Worm (Caenorhabditis elegans): ENCODE data around the gene Y119D3B.12.

The Y119D3B.12 gene

ce11 chrIII:1210638-1211037 is 8.3 kb downstream of the Y119D3B.12 start:
- TF ChIP-seq elt-1 (tag; optimal IDR thresholded peaks at IDR 0.05; ENCODE audit: borderline replicate concordance, insufficient read depth) (no peak), unc-62 (GFP tag; optimal IDR thresholded peaks at IDR 0.05) (no peak), pha-4 (tag; optimal IDR thresholded peaks at IDR 0.05) (no peak), zip-8 (tag; optimal IDR thresholded peaks at IDR 0.05) (no peak), drap-1 (GFP tag; optimal IDR thresholded peaks at IDR 0.05) (no peak), nhr-2 (tag; optimal IDR thresholded peaks at IDR 0.05) (no peak), ceh-83 (GFP tag; optimal IDR thresholded peaks at IDR 0.05) (no peak), mab-5 (tag; optimal IDR thresholded peaks at IDR 0.05) (no peak), M03D4.4 (tag; optimal IDR thresholded peaks at IDR 0.05) (no peak), snpc-4 (tag; optimal IDR thresholded peaks at IDR 0.05) (no peak), lsy-2 (tag; optimal IDR thresholded peaks at IDR 0.05) (no peak), ces-1 (GFP tag; optimal IDR thresholded peaks at IDR 0.05) (no peak), nhr-76 (tag; optimal IDR thresholded peaks at IDR 0.05) (no peak), elt-3 (tag; optimal IDR thresholded peaks at IDR 0.05) (no peak), ceh-39 (tag; optimal IDR thresholded peaks at IDR 0.05) (no peak)

ce11 chrIII:1214121-1214673 is 11.9 kb downstream of the Y119D3B.12 start:
- TF ChIP-seq blmp-1 (tag; optimal IDR thresholded peaks at IDR 0.05) (no peak), hlh-1 (tag; optimal IDR thresholded peaks at IDR 0.05) (no peak), ces-1 (GFP tag; optimal IDR thresholded peaks at IDR 0.05) (no peak), ham-2 (GFP tag; optimal IDR thresholded peaks at IDR 0.05) (no peak), mab-5 (tag; optimal IDR thresholded peaks at IDR 0.05) (no peak), lin-32 (GFP tag; optimal IDR thresholded peaks at IDR 0.05) (no peak), sem-2 (GFP tag; optimal IDR thresholded peaks at IDR 0.05) (no peak), flh-1 (GFP tag; optimal IDR thresholded peaks at IDR 0.05) (no peak), ceh-83 (GFP tag; optimal IDR thresholded peaks at IDR 0.05) (no peak), lsy-2 (tag; optimal IDR thresholded peaks at IDR 0.05) (no peak), ceh-39 (tag; optimal IDR thresholded peaks at IDR 0.05) (no peak), pha-4 (tag; optimal IDR thresholded peaks at IDR 0.05) (no peak), nhr-2 (tag; optimal IDR thresholded peaks at IDR 0.05) (no peak), elt-3 (tag; optimal IDR thresholded peaks at IDR 0.05) (no peak), zip-8 (tag; optimal IDR thresholded peaks at IDR 0.05) (no peak), ceh-43 (GFP tag; optimal IDR thresholded peaks at IDR 0.05) (no peak), snpc-4 (tag; optimal IDR thresholded peaks at IDR 0.05) (no peak)

- TF ChIP-seq flh-1 (GFP tag; optimal IDR thresholded peaks at IDR 0.05) (no peak), drap-1 (GFP tag; optimal IDR thresholded peaks at IDR 0.05) (no peak), mep-1 (tag; optimal IDR thresholded peaks at IDR 0.05) (no peak), ztf-11 (tag; optimal IDR thresholded peaks at IDR 0.05) (no peak), nhr-237 (tag; optimal IDR thresholded peaks at IDR 0.05) (no peak), unc-62 (GFP tag; optimal IDR thresholded peaks at IDR 0.05) (no peak), nhr-12 (tag; optimal IDR thresholded peaks at IDR 0.05) (no peak), mab-5 (tag; optimal IDR thresholded peaks at IDR 0.05) (no peak), hlh-1 (tag; optimal IDR thresholded peaks at IDR 0.05) (no peak), lsy-2 (tag; optimal IDR thresholded peaks at IDR 0.05) (no peak), elt-1 (tag; optimal IDR thresholded peaks at IDR 0.05; ENCODE audit: borderline replicate concordance, insufficient read depth) (no peak), unc-39 (tag; optimal IDR thresholded peaks at IDR 0.05) (no peak), sptf-1 (tag; optimal IDR thresholded peaks at IDR 0.05) (no peak), pha-4 (tag; optimal IDR thresholded peaks at IDR 0.05) (no peak), lin-13 (tag; optimal IDR thresholded peaks at IDR 0.05) (no peak), ceh-39 (tag; optimal IDR thresholded peaks at IDR 0.05) (no peak), lin-32 (GFP tag; optimal IDR thresholded peaks at IDR 0.05) (no peak), tbx-8 (GFP tag; optimal IDR thresholded peaks at IDR 0.05) (no peak)
These were observed 12.3 kb downstream of the Y119D3B.12 start, which contains the start of gene Y119D3B.21 for ce11 chrIII:1214680-1215079. Gene Y119D3B.21, plus strand, starts transcription at chrIII:1215000.

- TF ChIP-seq tbx-8 (GFP tag; optimal IDR thresholded peaks at IDR 0.05) (no peak), sem-2 (GFP tag; optimal IDR thresholded peaks at IDR 0.05) (no peak), sptf-1 (tag; optimal IDR thresholded peaks at IDR 0.05) (no peak), blmp-1 (tag; optimal IDR thresholded peaks at IDR 0.05) (no peak), mep-1 (tag; optimal IDR thresholded peaks at IDR 0.05) (no peak), lsy-2 (tag; optimal IDR thresholded peaks at IDR 0.05) (no peak), hlh-1 (tag; optimal IDR thresholded peaks at IDR 0.05) (no peak), ces-1 (GFP tag; optimal IDR thresholded peaks at IDR 0.05) (no peak), flh-1 (GFP tag; optimal IDR thresholded peaks at IDR 0.05) (no peak), ceh-83 (GFP tag; optimal IDR thresholded peaks at IDR 0.05) (no peak), nhr-28 (tag; optimal IDR thresholded peaks at IDR 0.05) (no peak), nhr-76 (tag; optimal IDR thresholded peaks at IDR 0.05) (no peak), ceh-43 (GFP tag; optimal IDR thresholded peaks at IDR 0.05) (no peak), ztf-11 (tag; optimal IDR thresholded peaks at IDR 0.05) (no peak), cnd-1 (tag; optimal IDR thresholded peaks at IDR 0.05) (no peak), M03D4.4 (tag; optimal IDR thresholded peaks at IDR 0.05) (no peak), nhr-12 (tag; optimal IDR thresholded peaks at IDR 0.05) (no peak)
These were observed 13.8 kb downstream of the Y119D3B.12 start for ce11 chrIII:1216096-1216495.

Data from whole organism, mixed stage, embryonic.